Fruit fly (Drosophila melanogaster) S2 (cell line): ENCODE measurements around the gene TTLL4A.

Experiments used
- CG8478 ChIP-seq: fragments of >200 bp; optimal IDR thresholded peaks from 2 replicates; lab custom pipeline; 2018
- CTCF ChIP-seq, 2 experiments: fragments of >200 bp; optimal IDR thresholded peaks; 2 replicates each; lab custom pipeline; 2018

dm6 chr2L:11041785-11042184 lies 52.6 kb downstream of the TTLL4A start:
- TF ChIP-seq CG8478 (lab: Kevin White, UChicago) = no peak
- no peak for TF ChIP-seq CTCF (optimal IDR thresholded peaks at IDR 0.05; lab: Kevin White, UChicago)
